Worm (Caenorhabditis elegans): Measurements from ENCODE around the gene C15B12.9.

DNA sequence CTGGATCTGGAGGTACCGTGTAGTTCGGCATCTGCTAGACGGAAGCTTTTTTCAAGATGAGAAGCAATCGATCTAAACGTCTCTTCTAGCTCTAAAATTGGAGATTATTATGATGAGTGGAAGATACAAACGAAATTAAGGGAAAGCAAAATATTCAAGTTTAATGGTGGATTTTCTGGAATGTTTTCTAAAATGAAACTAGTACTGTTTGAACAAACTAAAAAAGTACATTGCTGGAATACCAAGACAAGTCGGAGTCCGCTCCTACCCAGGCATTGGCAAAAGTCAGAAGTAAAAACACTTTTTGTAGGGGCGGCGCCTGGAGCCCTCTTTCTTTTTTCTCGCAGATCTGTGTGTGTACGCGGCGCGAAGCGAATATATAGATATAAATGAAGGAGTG lies 16.2 kb downstream of the C15B12.9 start, which contains the start of gene gar-1:
- TF ChIP-seq pag-3 (tag; optimal IDR thresholded peaks at IDR 0.05; ENCODE audit: borderline replicate concordance) (no peak), fkh-10 (GFP tag; optimal IDR thresholded peaks at IDR 0.05) (no peak), hlh-8 (tag; optimal IDR thresholded peaks at IDR 0.05) (no peak)

All from whole organism, late embryonic.